Worm (Caenorhabditis elegans): ENCODE results near the gene T24E12.6.

ce11 chrII:3785257-3785656 lies 23.8 kb upstream of the T24E12.6 start, which contains the start of gene T24E12.1:
- TF ChIP-seq W03F9.2 (tag; optimal IDR thresholded peaks at IDR 0.05): no peak
- TF ChIP-seq dao-5 (tag; optimal IDR thresholded peaks at IDR 0.05): no peak
- no peak for TF ChIP-seq him-1 (tag; optimal IDR thresholded peaks at IDR 0.05)

Data from whole organism, L4/young adult.